Fruit fly (Drosophila melanogaster): ENCODE measurements around the gene sky.

sky gene

dm6 chr2L:20887273-20887672 is 31.5 kb downstream of the sky start:
- TF ChIP-seq CG32121 (GFP tag; IDR thresholded peaks at IDR 0.05): no peak
- TF ChIP-seq D1 (tag; optimal IDR thresholded peaks at IDR 0.05): no peak
- no peak for TF ChIP-seq fd96Ca (GFP tag; IDR thresholded peaks at IDR 0.05)
- no peak for TF ChIP-seq CG10348 (GFP tag; IDR thresholded peaks at IDR 0.05)
- no peak for TF ChIP-seq CG4496 (GFP tag; IDR thresholded peaks at IDR 0.05)
- TF ChIP-seq CG13204 (GFP tag; optimal IDR thresholded peaks at IDR 0.05): no peak

- TF ChIP-seq EcR (GFP tag; optimal IDR thresholded peaks at IDR 0.05) (no peak), Ets98B (GFP tag; IDR thresholded peaks at IDR 0.05) (no peak), D1 (tag; optimal IDR thresholded peaks at IDR 0.05) (no peak), CG32121 (GFP tag; IDR thresholded peaks at IDR 0.05) (no peak), fd96Ca (GFP tag; IDR thresholded peaks at IDR 0.05) (peak; percentile 6; the same call in 1 of the 3 replicates), Pif1A (GFP tag; optimal IDR thresholded peaks at IDR 0.05) (no peak), CG15710 (tag; optimal IDR thresholded peaks at IDR 0.05) (no peak)
These were observed 32.7 kb downstream of the sky start for dm6 chr2L:20885889-20886507.

- TF ChIP-seq CG8159 (tag; optimal IDR thresholded peaks at IDR 0.05): no peak
- TF ChIP-seq gl (tag; optimal IDR thresholded peaks at IDR 0.05): no peak
- TF ChIP-seq fd96Ca (GFP tag; IDR thresholded peaks at IDR 0.05): 0 out of 3 replicates have a peak, but pooled peaks have one; percentile 18
These were observed 35.0 kb downstream of the sky start for dm6 chr2L:20883624-20884220.

dm6 chr2L:20883097-20883496 is 35.6 kb downstream of the sky start:
- TF ChIP-seq D1 (tag; optimal IDR thresholded peaks at IDR 0.05): no peak
- no peak for TF ChIP-seq CG13204 (GFP tag; optimal IDR thresholded peaks at IDR 0.05)
- TF ChIP-seq gl (tag; optimal IDR thresholded peaks at IDR 0.05): no peak
- no peak for TF ChIP-seq EcR (GFP tag; optimal IDR thresholded peaks at IDR 0.05)
- no peak for TF ChIP-seq CG8301 (tag; optimal IDR thresholded peaks at IDR 0.05)
- no peak for TF ChIP-seq CG9948 (tag; optimal IDR thresholded peaks at IDR 0.05)

- peak; percentile 51 for TF ChIP-seq gl (tag; optimal IDR thresholded peaks at IDR 0.05)
- TF ChIP-seq CG34367 (tag; optimal IDR thresholded peaks at IDR 0.05): no peak
- peak; percentile 29 for TF ChIP-seq Pif1B (GFP tag; optimal IDR thresholded peaks at IDR 0.05)
- peak; percentile 1 for TF ChIP-seq CG14655 (GFP tag; optimal IDR thresholded peaks at IDR 0.05)
These were observed 37.2 kb downstream of the sky start for dm6 chr2L:20881353-20882079.

dm6 chr2L:20880476-20880875 is 38.3 kb downstream of the sky start:
- TF ChIP-seq Ets98B (GFP tag; IDR thresholded peaks at IDR 0.05) (no peak), Snoo (tag; optimal IDR thresholded peaks at IDR 0.05) (peak; percentile 38)

dm6 chr2L:20879567-20880141 is 39.1 kb downstream of the sky start:
- TF ChIP-seq CG8159 (tag; optimal IDR thresholded peaks at IDR 0.05) (no peak), CG17806 (tag; optimal IDR thresholded peaks at IDR 0.05) (no peak), rn (GFP tag; IDR thresholded peaks at IDR 0.05) (no peak), Pif1A (GFP tag; optimal IDR thresholded peaks at IDR 0.05) (no peak), CG34367 (tag; optimal IDR thresholded peaks at IDR 0.05) (no peak), gl (tag; optimal IDR thresholded peaks at IDR 0.05) (no peak), CG32121 (GFP tag; IDR thresholded peaks at IDR 0.05) (no peak), CG15710 (tag; optimal IDR thresholded peaks at IDR 0.05) (no peak), Ets98B (GFP tag; IDR thresholded peaks at IDR 0.05) (no peak), Pif1B (GFP tag; optimal IDR thresholded peaks at IDR 0.05) (no peak), CG12605 (GFP tag; IDR thresholded peaks at IDR 0.05) (no peak), CG8301 (tag; optimal IDR thresholded peaks at IDR 0.05) (no peak), EcR (GFP tag; optimal IDR thresholded peaks at IDR 0.05) (no peak), Snoo (tag; optimal IDR thresholded peaks at IDR 0.05) (no peak), D1 (tag; optimal IDR thresholded peaks at IDR 0.05) (no peak), CG9948 (tag; optimal IDR thresholded peaks at IDR 0.05) (no peak), CG14655 (GFP tag; optimal IDR thresholded peaks at IDR 0.05) (no peak)

Measured in whole organism, pupa.